Worm (Caenorhabditis elegans) whole organism, L1 larva: ENCODE data around the gene R10E9.4.

Source experiments
- ama-1 ChIP-seq: fragments of 150-350 bp; optimal IDR thresholded peaks from 2 replicates; lab custom pipeline; 2014
- ces-1 ChIP-seq: fragments of 150-350 bp; optimal IDR thresholded peaks from 2 replicates; lab custom pipeline; 2014; ENCODE audit warnings: missing biosample characterization, missing genetic modification reagents, missing genetic modification characterization
- dpl-1 ChIP-seq, 3 experiments: fragments of 150-350 bp in 2 of 3; sonication (generic microtip) in 1 of 3; optimal IDR thresholded peaks; 2 replicates each; lab custom pipeline; 2014 to 2017; ENCODE audit warnings: missing biosample characterization in 3 of 3, missing genetic modification characterization in 3 of 3, missing genetic modification reagents in 3 of 3
- dsc-1 ChIP-seq: sonication (generic microtip); optimal IDR thresholded peaks from 2 replicates; lab custom pipeline; 2016; ENCODE audit warnings: mild to moderate bottlenecking, missing genetic modification characterization, missing compliant biosample characterization
- lin-14 ChIP-seq: fragments of 200-800 bp; sonication (Bioruptor generic); optimal IDR thresholded peaks from 2 replicates; lab custom pipeline; 2018; ENCODE audit warnings: mild to moderate bottlenecking, missing genetic modification characterization, moderate library complexity, missing compliant biosample characterization
- mep-1 ChIP-seq: fragments of 150-350 bp; optimal IDR thresholded peaks from 2 replicates; lab custom pipeline; 2014; ENCODE audit warnings: missing biosample characterization, missing genetic modification characterization
- nhr-237 ChIP-seq: fragments of 150-350 bp; optimal IDR thresholded peaks from 2 replicates; lab custom pipeline; 2014; ENCODE audit warnings: missing biosample characterization, missing genetic modification characterization
- pqm-1 ChIP-seq: sonication (generic microtip); optimal IDR thresholded peaks from 3 replicates; lab custom pipeline; 2017; ENCODE audit warnings: missing biosample characterization, missing genetic modification characterization
- ztf-11 ChIP-seq, 2 experiments: sonication (generic microtip); optimal IDR thresholded peaks; 2 replicates each; lab custom pipeline; 2016 to 2017; ENCODE audit warnings: missing genetic modification characterization in 2 of 2, missing biosample characterization in 1 of 2, missing compliant biosample characterization in 1 of 2

ce11 chrIII:3926801-3927200 lies 45.8 kb downstream of the R10E9.4 start:
- no peak for TF ChIP-seq ztf-11 (tag; optimal IDR thresholded peaks at IDR 0.05; lab: Kevin White, UChicago)
- no peak for TF ChIP-seq mep-1
- no peak for TF ChIP-seq dsc-1 (tag; lab: Kevin White, UChicago)
- no peak for TF ChIP-seq dpl-1 (GFP tag; optimal IDR thresholded peaks at IDR 0.05; lab: Kevin White, UChicago)
- no peak for TF ChIP-seq ama-1 (lab: Kevin White, UChicago)
- TF ChIP-seq ces-1 (GFP tag; lab: Kevin White, UChicago), result no peak
- TF ChIP-seq lin-14, result no peak
- TF ChIP-seq nhr-237 (tag; lab: Kevin White, UChicago), result no peak
- no peak for TF ChIP-seq pqm-1 (tag; lab: Kevin White, UChicago)
